Worm (Caenorhabditis elegans): Measurements from ENCODE around the gene leo-1.

DNA sequence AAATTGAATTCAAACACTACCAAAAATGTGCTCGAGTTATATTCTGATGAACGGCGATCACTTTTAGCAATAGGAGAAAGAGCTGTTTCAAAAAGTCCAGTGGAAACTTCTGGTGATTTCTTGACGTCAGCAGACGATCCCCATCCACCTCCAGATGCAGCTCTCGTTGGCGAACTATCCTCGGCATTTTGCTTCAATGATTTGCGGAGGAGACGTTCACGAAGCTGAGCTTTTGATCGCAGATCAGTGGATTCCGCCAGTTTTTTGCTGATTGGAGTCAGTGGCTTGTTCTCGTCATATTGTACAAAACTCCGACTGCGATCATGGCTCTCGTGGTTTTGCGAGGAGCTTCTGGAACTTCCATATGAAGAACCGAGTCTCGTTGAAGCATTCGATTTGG lies 7.0 kb upstream of the leo-1 start:
- TF ChIP-seq hmg-11 (tag; optimal IDR thresholded peaks at IDR 0.05) (no peak), pqm-1 (tag; optimal IDR thresholded peaks at IDR 0.05) (no peak), nhr-12 (tag; optimal IDR thresholded peaks at IDR 0.05) (no peak), unc-39 (tag; optimal IDR thresholded peaks at IDR 0.05) (no peak), nfya-1 (tag; optimal IDR thresholded peaks at IDR 0.05; ENCODE audit: insufficient read depth) (no peak), ZK546.5 (tag; optimal IDR thresholded peaks at IDR 0.05) (no peak), nhr-237 (tag; optimal IDR thresholded peaks at IDR 0.05) (no peak), unc-62 (GFP tag; optimal IDR thresholded peaks at IDR 0.05) (no peak), nhr-28 (tag; optimal IDR thresholded peaks at IDR 0.05) (no peak), pha-4 (tag; optimal IDR thresholded peaks at IDR 0.05) (no peak), snpc-4 (tag; optimal IDR thresholded peaks at IDR 0.05) (no peak)
